Worm (Caenorhabditis elegans) whole organism, young adult: ENCODE data around the gene pdhk-2.

Experiments
- lin-54 ChIP-seq: fragments of 200-800 bp; sonication (Bioruptor generic); optimal IDR thresholded peaks from 2 replicates; lab custom pipeline; 2018; ENCODE audit warnings: mild to moderate bottlenecking, missing genetic modification characterization, missing compliant biosample characterization
- lsy-27 ChIP-seq: sonication (generic microtip); optimal IDR thresholded peaks from 2 replicates; lab custom pipeline; 2017; ENCODE audit warnings: missing genetic modification characterization, mild to moderate bottlenecking, missing compliant biosample characterization, antibody characterized with exemption, missing genotype, borderline replicate concordance; ENCODE audit not compliant: insufficient read depth
- nfya-2 ChIP-seq: fragments of 200-800 bp; sonication (Bioruptor generic); IDR thresholded peaks from 2 replicates; pipeline ENCODE4 v1.3.6; 2022; ENCODE audit warnings: missing genetic modification reagents, missing genetic modification characterization, missing compliant biosample characterization

- no peak for TF ChIP-seq lin-54 (GFP tag; lab: Kevin White, UChicago)
- TF ChIP-seq nfya-2: no peak
- no peak for TF ChIP-seq lsy-27
These were observed 39.3 kb upstream of the pdhk-2 start for ce11 chrIII:8780473-8780872.
